Worm (Caenorhabditis elegans): ENCODE data around the gene T05C12.9.

Gene T05C12.9

ce11 chrII:8204039-8204438 lies 11.0 kb upstream of the T05C12.9 start, which contains the start of gene col-76:
col-76 (plus strand) TSS chrII:8204339.
- TF ChIP-seq ama-1 (optimal IDR thresholded peaks at IDR 0.05) (no peak), unc-3 (GFP tag; conservative IDR thresholded peaks at IDR 0.05) (no peak), unc-3 (tag; optimal IDR thresholded peaks at IDR 0.05) (no peak), ceh-45 (GFP tag; IDR thresholded peaks at IDR 0.05) (no peak)

- no peak for TF ChIP-seq madf-2 (tag; optimal IDR thresholded peaks at IDR 0.05)
- TF ChIP-seq unc-55 (GFP tag; optimal IDR thresholded peaks at IDR 0.05): peak; percentile 9
- no peak for TF ChIP-seq fax-1 (tag; optimal IDR thresholded peaks at IDR 0.05)
- TF ChIP-seq C38D4.7 (GFP tag; optimal IDR thresholded peaks at IDR 0.05): no peak
These were observed 6.8 kb upstream of the T05C12.9 start for ce11 chrII:8199803-8200202.

- TF ChIP-seq ref-2 (tag; optimal IDR thresholded peaks at IDR 0.05): no peak
- no peak for TF ChIP-seq hlh-13 (GFP tag; optimal IDR thresholded peaks at IDR 0.05)
- no peak for TF ChIP-seq ceh-22 (tag; optimal IDR thresholded peaks at IDR 0.05)
These were observed 5.5 kb upstream of the T05C12.9 start, which contains the start of gene qua-1 for ce11 chrII:8198503-8198902. qua-1 (plus strand) TSS chrII:8198803.

DNA sequence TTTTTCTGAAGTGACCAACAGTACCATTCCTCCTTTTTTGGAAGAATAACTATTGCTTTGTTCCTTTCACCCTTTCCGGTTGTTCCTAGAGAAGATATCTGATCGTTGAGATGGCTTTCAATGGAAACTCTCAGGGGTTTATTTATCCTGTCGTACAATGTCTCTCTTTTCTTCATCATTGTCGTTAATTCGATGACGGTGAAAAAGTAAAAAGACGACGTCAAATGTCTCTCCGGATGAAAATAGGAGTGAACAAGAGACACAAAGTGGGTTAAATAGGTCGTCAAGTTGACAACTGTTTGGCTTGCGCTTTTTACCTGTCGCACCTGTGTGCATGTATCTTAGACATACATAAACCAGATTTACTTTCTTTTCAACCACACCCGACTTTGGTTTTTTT lies 896 bp upstream of the T05C12.9 start:
- TF ChIP-seq ttx-3 (tag; optimal IDR thresholded peaks at IDR 0.05) (no peak), lim-6 (tag; optimal IDR thresholded peaks at IDR 0.05) (no peak), ahr-1 (tag; optimal IDR thresholded peaks at IDR 0.05) (no peak), che-1 (tag; optimal IDR thresholded peaks at IDR 0.05) (no peak), dmd-4 (tag; optimal IDR thresholded peaks at IDR 0.05; ENCODE audit: borderline replicate concordance) (no peak), pqm-1 (tag; optimal IDR thresholded peaks at IDR 0.05) (no peak), nfya-1 (tag; optimal IDR thresholded peaks at IDR 0.05) (no peak), K02D7.2 (tag; optimal IDR thresholded peaks at IDR 0.05) (no peak), ceh-6 (GFP tag; optimal IDR thresholded peaks at IDR 0.05) (no peak), C38D4.7 (GFP tag; optimal IDR thresholded peaks at IDR 0.05) (no peak), fkh-10 (GFP tag; optimal IDR thresholded peaks at IDR 0.05) (no peak)

DNA sequence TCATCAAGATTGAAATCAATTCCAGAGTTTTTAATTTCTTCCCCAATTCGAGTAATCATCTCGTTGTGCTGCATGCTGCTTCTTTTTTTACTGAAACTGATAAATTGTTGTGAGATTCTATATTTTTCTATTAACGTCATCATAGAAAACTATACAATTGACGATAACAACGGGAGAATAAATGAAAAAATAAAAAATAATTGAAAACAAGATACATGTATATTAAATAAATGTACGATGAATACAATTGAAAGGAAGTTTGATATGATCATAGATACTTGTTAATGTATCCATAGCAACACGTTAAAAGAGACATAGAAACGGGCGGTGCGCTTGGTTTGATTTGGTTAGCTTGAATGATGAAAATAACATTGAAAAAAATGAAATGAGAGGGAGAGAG lies 2.6 kb downstream of the T05C12.9 start, which contains the start of gene T05C12.8:
Gene T05C12.8 (minus strand): TSS at position 101 of the 400 bp plus-strand sequence.
- TF ChIP-seq unc-3 (GFP tag; conservative IDR thresholded peaks at IDR 0.05) (no peak), unc-3 (tag; optimal IDR thresholded peaks at IDR 0.05) (no peak), nfya-1 (tag; optimal IDR thresholded peaks at IDR 0.05) (no peak), sox-2 (GFP tag; IDR thresholded peaks at IDR 0.05) (no peak), pha-2 (tag; optimal IDR thresholded peaks at IDR 0.05) (no peak), eyg-1 (tag; optimal IDR thresholded peaks at IDR 0.05) (no peak), ceh-2 (tag; optimal IDR thresholded peaks at IDR 0.05) (no peak), ceh-30 (tag; optimal IDR thresholded peaks at IDR 0.05) (no peak), mec-3 (tag; optimal IDR thresholded peaks at IDR 0.05; ENCODE audit: borderline replicate concordance) (no peak), pros-1 (tag; optimal IDR thresholded peaks at IDR 0.05) (no peak), fax-1 (tag; optimal IDR thresholded peaks at IDR 0.05) (no peak), gmeb-2 (tag; optimal IDR thresholded peaks at IDR 0.05) (no peak), hlh-8 (tag; optimal IDR thresholded peaks at IDR 0.05) (no peak), pha-4 (tag; optimal IDR thresholded peaks at IDR 0.05) (no peak), hlh-13 (GFP tag; optimal IDR thresholded peaks at IDR 0.05) (no peak), tbx-2 (tag; optimal IDR thresholded peaks at IDR 0.05) (no peak), hlh-30 (tag; optimal IDR thresholded peaks at IDR 0.05; ENCODE audit: insufficient read depth) (no peak), hlh-15 (tag; optimal IDR thresholded peaks at IDR 0.05) (no peak), rnt-1 (tag; optimal IDR thresholded peaks at IDR 0.05) (no peak)
